Worm (Caenorhabditis elegans) whole organism, young adult: ENCODE results near the gene col-106.

Experiments
- F23B12.7 ChIP-seq: sonication (generic microtip); optimal IDR thresholded peaks from 2 replicates; lab custom pipeline; 2017; ENCODE audit warnings: missing genetic modification characterization, mild to moderate bottlenecking, missing compliant biosample characterization, antibody characterized with exemption, moderate library complexity; ENCODE audit not compliant: insufficient read depth
- ama-1 ChIP-seq, 3 experiments: fragments of 150-350 bp in 1 of 3; sonication (generic microtip) in 2 of 3; optimal IDR thresholded peaks; 2 replicates each; lab custom pipeline; 2014 to 2018; ENCODE audit warnings: missing biosample characterization in 2 of 3, missing genetic modification characterization in 2 of 3, missing genetic modification reagents in 2 of 3
- ceh-100 ChIP-seq: fragments of 200-800 bp; sonication (Bioruptor generic); IDR thresholded peaks from 2 replicates; pipeline ENCODE4 v1.3.6; 2022; ENCODE audit warnings: missing genetic modification reagents, missing genetic modification characterization, missing compliant biosample characterization
- chd-7 ChIP-seq: sonication (generic microtip); optimal IDR thresholded peaks from 2 replicates; lab custom pipeline; 2016; ENCODE audit warnings: mild to moderate bottlenecking, missing genetic modification characterization, moderate library complexity, missing compliant biosample characterization
- ekl-4 ChIP-seq: fragments of 200-800 bp; sonication (Bioruptor generic); IDR thresholded peaks from 2 replicates; pipeline ENCODE4 v1.3.6; 2022; ENCODE audit warnings: missing genetic modification reagents, missing genetic modification characterization, missing compliant biosample characterization
- let-607 ChIP-seq, 2 experiments: fragments of 200-800 bp in 1 of 2; sonication (Bioruptor generic) in 1 of 2; sonication (generic microtip) in 1 of 2; optimal IDR thresholded peaks; 2 replicates each; lab custom pipeline; 2016 to 2018; ENCODE audit warnings: mild to moderate bottlenecking in 2 of 2, missing compliant biosample characterization in 2 of 2, missing genetic modification characterization in 2 of 2, moderate library complexity in 2 of 2, missing genotype in 1 of 2
- lir-1 ChIP-seq: fragments of 200-800 bp; sonication (Bioruptor generic); conservative IDR thresholded peaks from 2 replicates; pipeline ENCODE4 v1.3.6; 2022; ENCODE audit warnings: missing genetic modification reagents, missing genetic modification characterization, missing compliant biosample characterization
- nfya-2 ChIP-seq: fragments of 200-800 bp; sonication (Bioruptor generic); IDR thresholded peaks from 2 replicates; pipeline ENCODE4 v1.3.6; 2022; ENCODE audit warnings: missing genetic modification reagents, missing genetic modification characterization, missing compliant biosample characterization
- nhr-80 ChIP-seq: sonication (generic microtip); optimal IDR thresholded peaks from 2 replicates; lab custom pipeline; 2016; ENCODE audit warnings: missing genetic modification characterization, missing compliant biosample characterization
- pha-4 ChIP-seq: fragments of 150-350 bp; sonication (generic microtip); optimal IDR thresholded peaks from 2 replicates; lab custom pipeline; 2014; ENCODE audit warnings: missing biosample characterization, missing genetic modification reagents, missing genetic modification characterization
- repo-1 ChIP-seq: sonication (generic microtip); optimal IDR thresholded peaks from 2 replicates; lab custom pipeline; 2017; ENCODE audit warnings: mild to moderate bottlenecking, missing genetic modification characterization, missing compliant biosample characterization
- snpc-4 ChIP-seq, 5 experiments: fragments of 150-350 bp in 1 of 5; sonication (generic microtip) in 4 of 5; optimal IDR thresholded peaks; 2 replicates each; lab custom pipeline; 2014 to 2018; ENCODE audit warnings: missing genetic modification characterization in 5 of 5, missing biosample characterization in 3 of 5, antibody characterized with exemption in 2 of 5, mild to moderate bottlenecking in 2 of 5, missing compliant biosample characterization in 2 of 5, missing genotype in 2 of 5, moderate library complexity in 2 of 5, missing genetic modification reagents in 1 of 5
- unc-62 ChIP-seq: fragments of 150-350 bp; optimal IDR thresholded peaks from 2 replicates; lab custom pipeline; 2014; ENCODE audit warnings: missing biosample characterization, missing genetic modification reagents, missing genetic modification characterization
- xnd-1 ChIP-seq: sonication (generic microtip); optimal IDR thresholded peaks from 2 replicates; lab custom pipeline; 2016; ENCODE audit warnings: missing genotype, missing genetic modification reagents, missing genetic modification characterization, missing compliant biosample characterization

DNA sequence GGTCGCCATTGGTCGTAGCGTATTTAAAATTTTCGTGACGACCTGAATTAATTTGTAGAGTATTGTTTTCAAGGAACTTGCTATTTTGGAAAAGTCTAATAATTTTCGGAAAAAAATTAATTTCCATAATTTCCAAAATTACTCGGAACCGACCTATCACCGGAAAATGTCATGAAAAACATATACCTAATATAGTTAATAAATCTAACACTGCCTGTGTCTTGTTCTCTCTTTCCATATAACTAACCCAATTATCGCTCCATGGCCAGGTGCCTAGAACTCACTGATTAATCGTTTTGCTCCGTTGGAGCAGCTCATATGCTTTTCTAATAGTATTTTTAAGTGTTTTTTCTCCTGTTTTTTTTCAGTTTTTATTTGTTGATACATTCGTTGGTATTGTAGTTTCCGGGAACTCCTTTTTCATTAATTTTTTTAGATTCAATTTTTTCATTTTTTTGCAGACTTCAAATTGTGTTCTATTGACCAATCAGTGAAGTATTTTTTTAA lies 24.4 kb upstream of the col-106 start, which contains the start of gene Y77E11A.16:
- TF ChIP-seq let-607 (tag; optimal IDR thresholded peaks at IDR 0.05; lab: Kevin White, UChicago), result no peak
- no peak for TF ChIP-seq nfya-2 (GFP tag; lab: Robert Waterston, UW)
- TF ChIP-seq F23B12.7 (tag; lab: Kevin White, UChicago), result no peak
- no peak for TF ChIP-seq unc-62 (GFP tag; lab: Kevin White, UChicago)
- no peak for TF ChIP-seq snpc-4 (GFP tag; optimal IDR thresholded peaks at IDR 0.05; lab: Kevin White, UChicago)
- TF ChIP-seq snpc-4 (tag; optimal IDR thresholded peaks at IDR 0.05; lab: Kevin White, UChicago), result no peak
- no peak for TF ChIP-seq ekl-4 (GFP tag; lab: Robert Waterston, UW)
- no peak for TF ChIP-seq pha-4 (tag; lab: Kevin White, UChicago)
- TF ChIP-seq xnd-1, result no peak
- no peak for TF ChIP-seq ceh-100
- no peak for TF ChIP-seq lir-1 (GFP tag; lab: Robert Waterston, UW)
- no peak for TF ChIP-seq nhr-80 (tag; lab: Kevin White, UChicago)
- TF ChIP-seq repo-1 (tag; lab: Kevin White, UChicago), result no peak
- no peak for TF ChIP-seq chd-7 (tag; lab: Kevin White, UChicago)
- TF ChIP-seq ama-1 (optimal IDR thresholded peaks at IDR 0.05; lab: Kevin White, UChicago), result no peak
- TF ChIP-seq ama-1 (GFP tag; optimal IDR thresholded peaks at IDR 0.05; lab: Kevin White, UChicago), result no peak
